Worm (Caenorhabditis elegans) whole organism, L1 larva: ENCODE results near the gene rde-1.

Source experiments
- lin-13 ChIP-seq: fragments of 150-350 bp; optimal IDR thresholded peaks from 2 replicates; lab custom pipeline; 2014; ENCODE audit warnings: missing biosample characterization, missing genetic modification reagents, missing genetic modification characterization
- nhr-237 ChIP-seq: fragments of 150-350 bp; optimal IDR thresholded peaks from 2 replicates; lab custom pipeline; 2014; ENCODE audit warnings: missing biosample characterization, missing genetic modification characterization
- snpc-4 ChIP-seq: fragments of 150-350 bp; optimal IDR thresholded peaks from 2 replicates; lab custom pipeline; 2014; ENCODE audit warnings: missing biosample characterization, missing genetic modification characterization
- ztf-11 ChIP-seq, 2 experiments: sonication (generic microtip); optimal IDR thresholded peaks; 2 replicates each; lab custom pipeline; 2016 to 2017; ENCODE audit warnings: missing genetic modification characterization in 2 of 2, missing biosample characterization in 1 of 2, missing compliant biosample characterization in 1 of 2

- no peak for TF ChIP-seq snpc-4 (tag; lab: Kevin White, UChicago)
- no peak for TF ChIP-seq nhr-237 (tag; lab: Kevin White, UChicago)
- TF ChIP-seq ztf-11 (tag; optimal IDR thresholded peaks at IDR 0.05; lab: Kevin White, UChicago): no peak
- TF ChIP-seq lin-13 (GFP tag; lab: Kevin White, UChicago): no peak
These were observed 32.8 kb downstream of the rde-1 start for ce11 chrV:9958654-9959053.
